Fruit fly (Drosophila melanogaster) S2 (cell line): Measurements from ENCODE around the gene Csk.

ENCODE experiments used
- CG8478 ChIP-seq: fragments of >200 bp; optimal IDR thresholded peaks from 2 replicates; lab custom pipeline; 2018
- CTCF ChIP-seq, 2 experiments: fragments of >200 bp; optimal IDR thresholded peaks; 2 replicates each; lab custom pipeline; 2018

dm6 chr3R:11589764-11590358 is 60.6 kb downstream of the Csk start, which contains the start of gene CG6791:
- no peak for TF ChIP-seq CG8478
- peak; percentile 54 to 61 for TF ChIP-seq CTCF (optimal IDR thresholded peaks at IDR 0.05; lab: Kevin White, UChicago)
